Worm (Caenorhabditis elegans): ENCODE data around the gene ZC412.3.

ZC412.3 gene

ce11 chrV:14848510-14849206, 22.7 kb downstream of the ZC412.3 start:
- TF ChIP-seq C34F6.9 (tag; optimal IDR thresholded peaks at IDR 0.05) (peak; percentile 63), ama-1 (optimal IDR thresholded peaks at IDR 0.05) (peak; percentile 80), crh-2 (tag; optimal IDR thresholded peaks at IDR 0.05) (peak; percentile 98), elt-3 (tag; optimal IDR thresholded peaks at IDR 0.05) (no peak), nhr-25 (tag; optimal IDR thresholded peaks at IDR 0.05) (peak; percentile 79), F13H6.1 (tag; optimal IDR thresholded peaks at IDR 0.05) (peak; percentile 84), sma-3 (GFP tag; optimal IDR thresholded peaks at IDR 0.05) (peak; percentile 56), peb-1 (tag; optimal IDR thresholded peaks at IDR 0.05) (no peak), egl-27 (tag; optimal IDR thresholded peaks at IDR 0.05) (no peak), fos-1 (tag; optimal IDR thresholded peaks at IDR 0.05) (peak; percentile 23), snpc-4 (tag; optimal IDR thresholded peaks at IDR 0.05) (peak; percentile 23), blmp-1 (tag; optimal IDR thresholded peaks at IDR 0.05; ENCODE audit: insufficient read depth) (peak; percentile 46), sma-9 (GFP tag; optimal IDR thresholded peaks at IDR 0.05) (peak; percentile 84), sma-9 (tag; optimal IDR thresholded peaks at IDR 0.05) (no peak), sem-4 (tag; optimal IDR thresholded peaks at IDR 0.05) (peak; percentile 20), lin-13 (GFP tag; optimal IDR thresholded peaks at IDR 0.05) (peak; percentile 23), unc-62 (GFP tag; optimal IDR thresholded peaks at IDR 0.05) (peak; percentile 29), ZK546.5 (tag; optimal IDR thresholded peaks at IDR 0.05) (no peak), gmeb-1 (tag; optimal IDR thresholded peaks at IDR 0.05) (peak; percentile 55), lsy-2 (tag; optimal IDR thresholded peaks at IDR 0.05) (peak in 1 of 2 experiments; percentile 72), nhr-21 (tag; optimal IDR thresholded peaks at IDR 0.05) (peak; percentile 40), nhr-23 (tag; optimal IDR thresholded peaks at IDR 0.05) (no peak), mdl-1 (tag; optimal IDR thresholded peaks at IDR 0.05) (peak; percentile 83 to 84), nhr-129 (tag; optimal IDR thresholded peaks at IDR 0.05) (peak; percentile 90), nhr-6 (tag; optimal IDR thresholded peaks at IDR 0.05) (peak; percentile 76), mab-5 (tag; optimal IDR thresholded peaks at IDR 0.05) (peak; percentile 47), ztf-4 (tag; optimal IDR thresholded peaks at IDR 0.05) (peak; percentile 16), alr-1 (tag; optimal IDR thresholded peaks at IDR 0.05) (no peak)

- TF ChIP-seq mdl-1 (tag; optimal IDR thresholded peaks at IDR 0.05) (peak in 1 of 2 experiments; percentile 25), sma-9 (GFP tag; optimal IDR thresholded peaks at IDR 0.05) (peak; percentile 41), sma-9 (tag; optimal IDR thresholded peaks at IDR 0.05) (no peak), nhr-237 (tag; optimal IDR thresholded peaks at IDR 0.05) (no peak), Y55F3AM.14 (GFP tag; optimal IDR thresholded peaks at IDR 0.05) (peak; percentile 68), gmeb-1 (tag; optimal IDR thresholded peaks at IDR 0.05) (no peak), nhr-129 (tag; optimal IDR thresholded peaks at IDR 0.05) (peak; percentile 73), nhr-23 (tag; optimal IDR thresholded peaks at IDR 0.05) (no peak), C34F6.9 (tag; optimal IDR thresholded peaks at IDR 0.05) (peak; percentile 38), ztf-1 (GFP tag; conservative IDR thresholded peaks at IDR 0.05) (no peak), F13H6.1 (tag; optimal IDR thresholded peaks at IDR 0.05) (peak; percentile 68), sma-3 (GFP tag; optimal IDR thresholded peaks at IDR 0.05) (no peak), ztf-11 (tag; optimal IDR thresholded peaks at IDR 0.05) (no peak)
These were observed 23.9 kb downstream of the ZC412.3 start, which contains the start of gene ret-1 for ce11 chrV:14847291-14847915. Gene ret-1, minus strand, starts transcription at chrV:14847413.

ce11 chrV:14841660-14842059, 29.7 kb downstream of the ZC412.3 start:
- no peak for TF ChIP-seq Y55F3AM.14 (GFP tag; optimal IDR thresholded peaks at IDR 0.05)
- no peak for TF ChIP-seq nhr-237 (tag; optimal IDR thresholded peaks at IDR 0.05)
- no peak for TF ChIP-seq lin-13 (GFP tag; optimal IDR thresholded peaks at IDR 0.05)
- no peak for TF ChIP-seq unc-55 (GFP tag; optimal IDR thresholded peaks at IDR 0.05)
- TF ChIP-seq nhr-21 (tag; optimal IDR thresholded peaks at IDR 0.05): no peak
- TF ChIP-seq peb-1 (tag; optimal IDR thresholded peaks at IDR 0.05): no peak
- TF ChIP-seq R02D3.7 (tag; optimal IDR thresholded peaks at IDR 0.05): no peak
- TF ChIP-seq unc-39 (tag; optimal IDR thresholded peaks at IDR 0.05): no peak
- no peak for TF ChIP-seq nhr-6 (tag; optimal IDR thresholded peaks at IDR 0.05)
- TF ChIP-seq C34F6.9 (tag; optimal IDR thresholded peaks at IDR 0.05): no peak

ce11 chrV:14838130-14838529, 33.2 kb downstream of the ZC412.3 start:
- TF ChIP-seq peb-1 (tag; optimal IDR thresholded peaks at IDR 0.05) (no peak), blmp-1 (tag; optimal IDR thresholded peaks at IDR 0.05; ENCODE audit: insufficient read depth) (no peak), Y55F3AM.14 (GFP tag; optimal IDR thresholded peaks at IDR 0.05) (no peak), lin-11 (tag; optimal IDR thresholded peaks at IDR 0.05) (no peak), mbf-1 (tag; optimal IDR thresholded peaks at IDR 0.05) (no peak), nhr-129 (tag; optimal IDR thresholded peaks at IDR 0.05) (no peak), egl-27 (tag; optimal IDR thresholded peaks at IDR 0.05) (no peak), ama-1 (optimal IDR thresholded peaks at IDR 0.05) (no peak), F13H6.1 (tag; optimal IDR thresholded peaks at IDR 0.05) (no peak), lsy-2 (tag; optimal IDR thresholded peaks at IDR 0.05) (no peak), nhr-11 (tag; optimal IDR thresholded peaks at IDR 0.05) (no peak), C34F6.9 (tag; optimal IDR thresholded peaks at IDR 0.05) (no peak), fos-1 (tag; optimal IDR thresholded peaks at IDR 0.05) (no peak), crh-2 (tag; optimal IDR thresholded peaks at IDR 0.05) (no peak), ceh-82 (tag; optimal IDR thresholded peaks at IDR 0.05) (no peak), sem-4 (tag; optimal IDR thresholded peaks at IDR 0.05) (no peak), nhr-237 (tag; optimal IDR thresholded peaks at IDR 0.05) (no peak)
